Worm (Caenorhabditis elegans): ENCODE data around the gene fbxb-74.

The fbxb-74 gene

DNA sequence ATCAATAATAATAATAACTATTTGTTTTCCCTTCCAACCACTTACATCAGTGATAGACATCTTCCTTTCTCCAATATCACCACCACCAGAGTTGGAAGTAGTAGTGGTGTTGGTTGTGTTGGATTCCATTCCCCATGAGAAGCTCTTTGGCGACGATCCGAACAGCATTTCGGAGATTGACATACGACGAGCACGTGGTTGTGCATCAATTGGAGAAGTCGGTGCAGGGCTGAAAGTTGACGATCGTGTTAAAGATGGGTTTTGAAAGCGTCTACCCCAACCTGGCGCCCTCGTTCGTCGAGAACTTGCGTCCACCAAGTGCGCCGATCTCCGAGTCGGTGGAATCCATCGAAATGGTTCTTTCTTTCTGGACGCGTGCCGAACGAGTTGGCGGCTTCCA is 30.0 kb upstream of the fbxb-74 start:
- TF ChIP-seq nhr-23 (tag; optimal IDR thresholded peaks at IDR 0.05) (no peak), nhr-12 (tag; optimal IDR thresholded peaks at IDR 0.05) (no peak), peb-1 (tag; optimal IDR thresholded peaks at IDR 0.05) (no peak), blmp-1 (tag; optimal IDR thresholded peaks at IDR 0.05; ENCODE audit: insufficient read depth) (no peak), nhr-21 (tag; optimal IDR thresholded peaks at IDR 0.05) (no peak), C34F6.9 (tag; optimal IDR thresholded peaks at IDR 0.05) (no peak), elt-3 (tag; optimal IDR thresholded peaks at IDR 0.05) (no peak), nhr-11 (tag; optimal IDR thresholded peaks at IDR 0.05) (no peak), gmeb-1 (tag; optimal IDR thresholded peaks at IDR 0.05) (no peak), Y55F3AM.14 (GFP tag; optimal IDR thresholded peaks at IDR 0.05) (peak; percentile 11), ama-1 (optimal IDR thresholded peaks at IDR 0.05) (peak; percentile 59), nhr-237 (tag; optimal IDR thresholded peaks at IDR 0.05) (no peak), mdl-1 (tag; optimal IDR thresholded peaks at IDR 0.05) (no peak), lin-11 (tag; optimal IDR thresholded peaks at IDR 0.05) (no peak), alr-1 (tag; optimal IDR thresholded peaks at IDR 0.05) (no peak), elt-1 (tag; optimal IDR thresholded peaks at IDR 0.05) (no peak), lin-13 (GFP tag; optimal IDR thresholded peaks at IDR 0.05) (no peak)

DNA sequence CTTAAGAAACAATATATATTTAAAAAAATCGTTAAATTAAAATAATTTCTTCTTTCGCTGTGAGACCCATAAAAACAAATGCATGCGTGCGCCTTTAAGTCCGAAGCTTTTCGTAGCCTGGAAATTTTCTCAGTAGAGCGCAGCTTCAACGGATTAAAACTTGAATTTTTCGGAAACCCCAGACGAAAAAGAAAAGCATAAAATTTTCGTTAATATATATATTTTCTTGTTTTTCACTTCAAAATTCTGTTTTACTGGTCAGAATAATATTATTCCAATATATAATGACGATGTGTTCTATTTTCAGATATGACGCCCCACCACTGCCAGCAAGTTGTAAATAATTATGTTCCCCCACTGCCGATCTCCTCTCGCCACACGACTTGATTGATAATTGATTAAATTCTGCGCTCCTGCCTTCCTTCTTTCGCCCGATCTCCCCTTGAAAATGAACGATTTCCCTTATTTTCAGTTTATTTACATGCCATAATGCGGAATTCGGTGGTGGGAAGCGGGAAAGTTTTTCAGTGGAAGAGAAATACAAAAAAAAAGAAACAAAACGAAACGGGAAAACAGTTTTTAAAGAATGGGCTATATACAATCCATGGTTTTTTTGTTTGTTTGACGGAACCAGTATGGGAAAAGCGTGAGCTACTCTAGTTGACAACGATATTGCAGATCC is 29.1 kb upstream of the fbxb-74 start:
- TF ChIP-seq ZK546.5 (tag; optimal IDR thresholded peaks at IDR 0.05) (no peak), ztf-4 (tag; optimal IDR thresholded peaks at IDR 0.05) (peak; percentile 2), skn-1 (tag; optimal IDR thresholded peaks at IDR 0.05) (no peak), nhr-10 (tag; optimal IDR thresholded peaks at IDR 0.05) (no peak), blmp-1 (tag; optimal IDR thresholded peaks at IDR 0.05; ENCODE audit: insufficient read depth) (no peak), mbf-1 (tag; optimal IDR thresholded peaks at IDR 0.05) (no peak), lin-13 (GFP tag; optimal IDR thresholded peaks at IDR 0.05) (peak; percentile 47), zag-1 (tag; optimal IDR thresholded peaks at IDR 0.05) (no peak), nhr-21 (tag; optimal IDR thresholded peaks at IDR 0.05) (peak; percentile 48), crh-2 (tag; optimal IDR thresholded peaks at IDR 0.05) (peak; percentile 16), ama-1 (optimal IDR thresholded peaks at IDR 0.05) (peak; percentile 97), nhr-12 (tag; optimal IDR thresholded peaks at IDR 0.05) (no peak), C34F6.9 (tag; optimal IDR thresholded peaks at IDR 0.05) (peak; percentile 27), peb-1 (tag; optimal IDR thresholded peaks at IDR 0.05) (no peak), sem-4 (tag; optimal IDR thresholded peaks at IDR 0.05) (peak; percentile 36), nhr-23 (tag; optimal IDR thresholded peaks at IDR 0.05) (no peak), ztf-11 (tag; optimal IDR thresholded peaks at IDR 0.05) (no peak), lsy-2 (tag; optimal IDR thresholded peaks at IDR 0.05) (peak in 1 of 2 experiments; percentile 37), nhr-129 (tag; optimal IDR thresholded peaks at IDR 0.05) (peak; percentile 65), F13H6.1 (tag; optimal IDR thresholded peaks at IDR 0.05) (no peak), Y55F3AM.14 (GFP tag; optimal IDR thresholded peaks at IDR 0.05) (peak; percentile 54), unc-55 (GFP tag; optimal IDR thresholded peaks at IDR 0.05) (no peak), egl-27 (tag; optimal IDR thresholded peaks at IDR 0.05) (no peak), elt-3 (tag; optimal IDR thresholded peaks at IDR 0.05) (no peak), nhr-77 (tag; optimal IDR thresholded peaks at IDR 0.05) (no peak), mdl-1 (tag; optimal IDR thresholded peaks at IDR 0.05) (no peak)

DNA sequence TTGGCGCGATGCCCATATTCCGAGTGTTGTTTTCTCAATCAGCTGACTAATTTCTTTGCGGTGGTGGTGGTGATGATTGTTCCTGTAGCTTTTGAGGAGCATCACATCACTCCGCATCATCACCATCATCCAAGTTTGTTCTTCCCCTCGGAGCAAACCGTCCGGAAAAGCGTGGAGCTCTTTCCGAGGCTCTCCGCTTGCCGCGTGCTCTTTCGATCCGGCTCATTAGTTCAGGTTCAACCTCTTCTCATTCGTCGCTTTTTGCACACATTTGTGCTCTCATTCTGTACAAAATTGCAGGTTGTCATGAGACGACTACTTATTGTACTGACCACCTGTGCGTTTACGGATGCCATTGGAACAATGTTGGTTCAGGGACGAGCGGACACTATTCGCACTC is 26.1 kb upstream of the fbxb-74 start, which contains the start of gene M01H9.5:
Gene M01H9.5, plus strand, starts transcription at position 301 of the 400 bp plus-strand sequence.
- TF ChIP-seq sma-9 (GFP tag; optimal IDR thresholded peaks at IDR 0.05) (no peak), sma-9 (tag; optimal IDR thresholded peaks at IDR 0.05) (no peak), dmd-4 (tag; optimal IDR thresholded peaks at IDR 0.05) (no peak), nhr-12 (tag; optimal IDR thresholded peaks at IDR 0.05) (no peak), alr-1 (tag; optimal IDR thresholded peaks at IDR 0.05) (no peak), elt-3 (tag; optimal IDR thresholded peaks at IDR 0.05) (no peak), mdl-1 (tag; optimal IDR thresholded peaks at IDR 0.05) (no peak), sem-4 (tag; optimal IDR thresholded peaks at IDR 0.05) (no peak), ZK546.5 (tag; optimal IDR thresholded peaks at IDR 0.05) (no peak), gmeb-1 (tag; optimal IDR thresholded peaks at IDR 0.05) (no peak), nhr-129 (tag; optimal IDR thresholded peaks at IDR 0.05) (no peak), lin-39 (tag; optimal IDR thresholded peaks at IDR 0.05) (no peak), peb-1 (tag; optimal IDR thresholded peaks at IDR 0.05) (no peak)

DNA sequence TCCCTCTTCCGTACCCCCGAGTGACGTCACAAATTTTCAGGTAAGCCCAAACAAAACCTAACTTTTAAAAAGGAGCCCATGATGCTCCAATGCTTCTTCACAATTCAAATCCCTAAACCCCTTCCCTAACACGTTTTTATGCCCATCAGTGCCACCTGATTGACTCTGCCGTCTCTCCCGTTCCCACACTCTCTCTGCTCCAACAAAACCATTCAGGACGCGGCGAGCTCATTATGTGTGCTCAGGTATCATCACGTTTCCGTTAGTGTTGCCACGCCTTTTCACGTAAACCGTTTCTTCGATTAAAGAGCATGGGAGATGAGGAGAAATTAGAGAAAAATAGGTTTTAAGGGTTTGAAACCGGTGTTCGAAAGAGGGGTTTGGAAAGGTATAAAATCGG is 24.0 kb upstream of the fbxb-74 start, which contains the start of gene M01H9.2:
Gene M01H9.2, minus strand, starts transcription at position 101 of the 400 bp plus-strand sequence.
- no peak for TF ChIP-seq R02D3.7 (tag; optimal IDR thresholded peaks at IDR 0.05)
- TF ChIP-seq Y55F3AM.14 (GFP tag; optimal IDR thresholded peaks at IDR 0.05), result no peak
- TF ChIP-seq unc-39 (tag; optimal IDR thresholded peaks at IDR 0.05), result no peak
- TF ChIP-seq unc-55 (GFP tag; optimal IDR thresholded peaks at IDR 0.05), result no peak
- no peak for TF ChIP-seq mab-5 (tag; optimal IDR thresholded peaks at IDR 0.05)
- no peak for TF ChIP-seq nhr-77 (tag; optimal IDR thresholded peaks at IDR 0.05)
- TF ChIP-seq elt-3 (tag; optimal IDR thresholded peaks at IDR 0.05), result no peak

Measured in whole organism, L2 larva.